Worm (Caenorhabditis elegans) whole organism, L4/young adult: Measurements from ENCODE around the gene str-200.

Experiments used
- W03F9.2 ChIP-seq: fragments of 150-350 bp; optimal IDR thresholded peaks from 2 replicates; lab custom pipeline; 2014; ENCODE audit warnings: missing biosample characterization, missing genetic modification characterization
- dao-5 ChIP-seq: sonication (generic microtip); optimal IDR thresholded peaks from 2 replicates; lab custom pipeline; 2016; ENCODE audit warnings: missing genotype, missing genetic modification characterization, moderate library complexity, missing compliant biosample characterization
- him-1 ChIP-seq: sonication (generic microtip); optimal IDR thresholded peaks from 2 replicates; lab custom pipeline; 2016; ENCODE audit warnings: missing genotype, missing genetic modification reagents, missing genetic modification characterization, missing compliant biosample characterization

DNA sequence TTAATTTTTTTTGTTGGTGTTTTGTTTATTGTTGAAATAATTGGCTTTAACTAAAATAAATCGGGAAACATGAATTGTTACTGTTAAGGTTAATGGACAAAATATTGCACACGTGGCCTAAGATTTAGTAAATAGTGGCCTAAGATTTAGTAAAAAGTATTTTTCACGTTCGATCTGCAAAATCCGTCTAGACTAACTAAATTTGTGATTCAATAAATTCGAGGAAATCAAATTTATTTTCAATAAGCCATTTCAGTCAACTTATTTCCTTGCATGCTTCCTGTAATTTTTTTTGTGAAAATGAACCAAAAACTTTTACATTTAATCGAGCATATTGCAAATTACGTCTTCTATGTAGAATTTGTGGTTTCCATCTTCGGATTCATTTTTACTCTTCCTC lies 8.8 kb upstream of the str-200 start, which contains the start of gene srw-72:
- TF ChIP-seq him-1 = no peak
- TF ChIP-seq W03F9.2 (tag; lab: Kevin White, UChicago) = no peak
- TF ChIP-seq dao-5 = no peak
